Fruit fly (Drosophila melanogaster) whole organism, embryonic: ENCODE results near the gene Mccc1.

Source experiments
- Aef1 ChIP-seq: fragments of 200-800 bp; sonication (Bioruptor generic); IDR thresholded peaks from 3 replicates; pipeline ENCODE4 v1.3.6; 2022; ENCODE audit warnings: missing biosample characterization, missing genetic modification characterization
- CG10274 ChIP-seq: fragments of 200-800 bp; sonication (Bioruptor generic); optimal IDR thresholded peaks from 3 replicates; lab custom pipeline; 2017; ENCODE audit warnings: missing biosample characterization, mild to moderate bottlenecking, missing genetic modification characterization
- CG10321 ChIP-seq: fragments of 200-800 bp; sonication (Bioruptor generic); IDR thresholded peaks from 2 replicates; pipeline ENCODE4 v1.3.6; 2022; ENCODE audit warnings: missing biosample characterization, missing genetic modification characterization
- CG10462 ChIP-seq: fragments of 200-800 bp; sonication (Bioruptor generic); optimal IDR thresholded peaks from 2 replicates; lab custom pipeline; 2016; ENCODE audit warnings: missing biosample characterization, missing genetic modification characterization
- CG11456 ChIP-seq: fragments of 200-800 bp; sonication (Bioruptor generic); IDR thresholded peaks from 3 replicates; pipeline ENCODE4 v1.3.6; 2022; ENCODE audit warnings: missing biosample characterization, missing genetic modification characterization
- CG11504 ChIP-seq: fragments of 200-800 bp; sonication (Bioruptor generic); optimal IDR thresholded peaks from 3 replicates; lab custom pipeline; 2019; ENCODE audit warnings: missing biosample characterization, mild to moderate bottlenecking, missing genetic modification characterization, moderate library complexity
- CG12769 ChIP-seq: fragments of 200-800 bp; sonication (Bioruptor generic); optimal IDR thresholded peaks from 2 replicates; lab custom pipeline; 2019; ENCODE audit warnings: missing biosample characterization, mild to moderate bottlenecking, missing genetic modification characterization, moderate library complexity
- CG14050 ChIP-seq: fragments of 200-800 bp; sonication (Bioruptor generic); IDR thresholded peaks from 3 replicates; pipeline ENCODE4 v1.3.6; 2022; ENCODE audit warnings: missing biosample characterization, missing genetic modification characterization
- CG14441 ChIP-seq: fragments of 200-800 bp; sonication (Bioruptor generic); IDR thresholded peaks from 2 replicates; pipeline ENCODE4 v1.3.6; 2022; ENCODE audit warnings: missing biosample characterization, missing genetic modification characterization
- CG1529 ChIP-seq: fragments of 200-800 bp; sonication (Bioruptor generic); optimal IDR thresholded peaks from 3 replicates; lab custom pipeline; 2018; ENCODE audit warnings: missing biosample characterization, missing genetic modification characterization
- CG17361 ChIP-seq: fragments of 200-800 bp; sonication (Bioruptor generic); IDR thresholded peaks from 3 replicates; pipeline ENCODE4 v1.3.6; 2022; ENCODE audit warnings: missing biosample characterization, missing genetic modification characterization
- CG17385 ChIP-seq: fragments of 200-800 bp; sonication (Bioruptor generic); optimal IDR thresholded peaks from 3 replicates; lab custom pipeline; 2018; ENCODE audit warnings: missing biosample characterization, mild to moderate bottlenecking, missing genetic modification characterization
- CG32767 ChIP-seq: fragments of 200-800 bp; sonication (Bioruptor generic); IDR thresholded peaks from 2 replicates; pipeline ENCODE4 v1.3.6; 2022; ENCODE audit warnings: missing biosample characterization, missing genetic modification characterization
- CG32772 ChIP-seq: fragments of 200-800 bp; sonication (Bioruptor generic); IDR thresholded peaks from 2 replicates; pipeline ENCODE4 v1.3.6; 2022; ENCODE audit warnings: missing biosample characterization, missing genetic modification characterization
- CG3726 ChIP-seq: fragments of 200-800 bp; sonication (Bioruptor generic); IDR thresholded peaks from 3 replicates; pipeline ENCODE4, ENCODE4 v1.3.6; 2022; ENCODE audit warnings: missing biosample characterization, missing genetic modification characterization
- CG4854 ChIP-seq: fragments of 200-800 bp; sonication (Bioruptor generic); optimal IDR thresholded peaks from 2 replicates; lab custom pipeline; 2016; ENCODE audit warnings: missing biosample characterization, missing genetic modification characterization, inconsistent platforms
- CG6689 ChIP-seq: fragments of 200-800 bp; sonication (Bioruptor generic); IDR thresholded peaks from 2 replicates; pipeline ENCODE4 v1.3.6; 2022; ENCODE audit warnings: missing biosample characterization, missing genetic modification characterization
- CG7372 ChIP-seq: fragments of 200-800 bp; sonication (Bioruptor generic); IDR thresholded peaks from 2 replicates; pipeline ENCODE4 v1.3.6; 2022; ENCODE audit warnings: missing biosample characterization, missing genetic modification characterization
- CG7963 ChIP-seq: fragments of 200-800 bp; sonication (Bioruptor generic); IDR thresholded peaks from 3 replicates; pipeline ENCODE4 v1.3.6; 2022; ENCODE audit warnings: missing biosample characterization, missing genetic modification characterization; ENCODE audit not compliant: partially characterized antibody
- CG8359 ChIP-seq: fragments of 200-800 bp; sonication (Bioruptor generic); optimal IDR thresholded peaks from 2 replicates; lab custom pipeline; 2017; ENCODE audit warnings: missing biosample characterization, mild to moderate bottlenecking, missing genetic modification characterization, borderline replicate concordance
- CG9727 ChIP-seq: fragments of 200-800 bp; sonication (Bioruptor generic); optimal IDR thresholded peaks from 3 replicates; lab custom pipeline; 2017; ENCODE audit warnings: missing biosample characterization, mild to moderate bottlenecking, missing genetic modification characterization
- Dbx ChIP-seq: fragments of 200-800 bp; sonication (Bioruptor generic); IDR thresholded peaks from 3 replicates; pipeline ENCODE4 v1.3.6; 2022; ENCODE audit warnings: missing biosample characterization, missing genetic modification characterization
- Deaf1 ChIP-seq: fragments of 200-800 bp; optimal IDR thresholded peaks from 3 replicates; lab custom pipeline; 2019; ENCODE audit warnings: missing biosample characterization, mild to moderate bottlenecking, missing genetic modification characterization, moderate library complexity
- Dip3 ChIP-seq: fragments of 200-800 bp; sonication (Bioruptor generic); optimal IDR thresholded peaks from 3 replicates; lab custom pipeline; 2016; ENCODE audit warnings: missing biosample characterization, missing genetic modification characterization
- Doc3 ChIP-seq: fragments of 200-800 bp; sonication (Bioruptor generic); IDR thresholded peaks from 3 replicates; pipeline ENCODE4 v1.3.6; 2022; ENCODE audit warnings: missing biosample characterization, missing genetic modification characterization; ENCODE audit not compliant: partially characterized antibody
- Drgx ChIP-seq: fragments of 200-800 bp; sonication (Bioruptor generic); IDR thresholded peaks from 2 replicates; pipeline ENCODE4 v1.3.6; 2022; ENCODE audit warnings: missing biosample characterization, missing genetic modification characterization
- GATAe ChIP-seq: fragments of 200-800 bp; sonication (Bioruptor generic); conservative IDR thresholded peaks from 2 replicates; pipeline ENCODE4 v1.3.6; 2022; ENCODE audit warnings: missing biosample characterization, missing genetic modification characterization
- HLH4C ChIP-seq: fragments of 200-800 bp; sonication (Bioruptor generic); IDR thresholded peaks from 3 replicates; pipeline ENCODE4 v1.3.6; 2022; ENCODE audit warnings: missing biosample characterization, missing genetic modification characterization; ENCODE audit not compliant: partially characterized antibody
- Hr39 ChIP-seq: fragments of >200 bp; optimal IDR thresholded peaks from 2 replicates; lab custom pipeline; 2017
- Hr78 ChIP-seq, 2 experiments: fragments of 200-800 bp in 1 of 2; fragments of >200 bp in 1 of 2; sonication (Bioruptor generic) in 1 of 2; optimal IDR thresholded peaks; 2 replicates each; lab custom pipeline; 2017 to 2019; ENCODE audit warnings: missing biosample characterization in 2 of 2, missing genetic modification characterization in 2 of 2, mild to moderate bottlenecking in 1 of 2, moderate library complexity in 1 of 2
- Mad ChIP-seq: fragments of 200-800 bp; sonication (Bioruptor generic); optimal IDR thresholded peaks from 2 replicates; lab custom pipeline; 2016; ENCODE audit warnings: missing biosample characterization, missing genetic modification characterization
- Med ChIP-seq: fragments of 200-800 bp; sonication (Bioruptor generic); peaks from one replicate; lab custom pipeline; 2016; ENCODE audit warnings: missing biosample characterization, missing genetic modification characterization, mild to moderate bottlenecking, inconsistent platforms, moderate library complexity
- NC2α ChIP-seq: fragments of 200-800 bp; sonication (Bioruptor generic); optimal IDR thresholded peaks from 2 replicates; lab custom pipeline; 2016; ENCODE audit warnings: missing biosample characterization, missing genetic modification characterization
- Ptx1 ChIP-seq: fragments of 200-800 bp; sonication (Bioruptor generic); IDR thresholded peaks from 2 replicates; pipeline ENCODE4 v1.3.6; 2022; ENCODE audit warnings: missing biosample characterization, missing genetic modification characterization
- Ravus ChIP-seq: fragments of 200-800 bp; sonication (Bioruptor generic); IDR thresholded peaks from 2 replicates; pipeline ENCODE4 v1.3.6; 2022; ENCODE audit warnings: missing biosample characterization, missing genetic modification characterization
- Sin3A ChIP-seq: fragments of >200 bp; optimal IDR thresholded peaks from 2 replicates; lab custom pipeline; 2018
- abd-A ChIP-seq: fragments of 200-800 bp; sonication (Bioruptor generic); optimal IDR thresholded peaks from 3 replicates; lab custom pipeline; 2019; ENCODE audit warnings: missing biosample characterization, mild to moderate bottlenecking, missing genetic modification characterization, moderate library complexity
- al ChIP-seq: fragments of 200-800 bp; sonication (Bioruptor generic); IDR thresholded peaks from 2 replicates; pipeline ENCODE4 v1.3.6; 2022; ENCODE audit warnings: missing biosample characterization, missing genetic modification characterization
- aop ChIP-seq: fragments of 200-800 bp; sonication (Bioruptor generic); IDR thresholded peaks from 2 replicates; pipeline ENCODE4 v1.3.6; 2022; ENCODE audit warnings: missing biosample characterization, missing genetic modification characterization
- btn ChIP-seq: fragments of 200-800 bp; sonication (Bioruptor generic); optimal IDR thresholded peaks from 2 replicates; lab custom pipeline; 2016; ENCODE audit warnings: missing biosample characterization, missing genetic modification characterization
- cg ChIP-seq: fragments of 200-800 bp; sonication (Bioruptor generic); optimal IDR thresholded peaks from 3 replicates; lab custom pipeline; 2019; ENCODE audit warnings: missing biosample characterization, mild to moderate bottlenecking, missing genetic modification characterization, moderate library complexity
- corto ChIP-seq: fragments of 200-800 bp; sonication (Bioruptor generic); optimal IDR thresholded peaks from 2 replicates; lab custom pipeline; 2016; ENCODE audit warnings: missing biosample characterization, mild to moderate bottlenecking, missing genetic modification characterization, moderate library complexity
- dimm ChIP-seq: fragments of 200-800 bp; sonication (Bioruptor generic); IDR thresholded peaks from 2 replicates; pipeline ENCODE4 v1.3.6; 2022; ENCODE audit warnings: missing biosample characterization, missing genetic modification characterization
- dysf ChIP-seq: fragments of 200-800 bp; sonication (Bioruptor generic); IDR thresholded peaks from 3 replicates; pipeline ENCODE4 v1.3.6; 2022; ENCODE audit warnings: missing biosample characterization, missing genetic modification characterization
- gcm ChIP-seq: fragments of 200-800 bp; sonication (Bioruptor generic); optimal IDR thresholded peaks from 2 replicates; lab custom pipeline; 2019; ENCODE audit warnings: missing biosample characterization, mild to moderate bottlenecking, missing genetic modification characterization, moderate library complexity
- nerfin-2 ChIP-seq: fragments of 200-800 bp; sonication (Bioruptor generic); IDR thresholded peaks from 2 replicates; pipeline ENCODE4 v1.3.6; 2022; ENCODE audit warnings: missing biosample characterization, missing genetic modification characterization; ENCODE audit not compliant: partially characterized antibody
- onecut ChIP-seq: fragments of 200-800 bp; sonication (Bioruptor generic); IDR thresholded peaks from 2 replicates; pipeline ENCODE4 v1.3.6; 2022; ENCODE audit warnings: missing biosample characterization, missing genetic modification characterization
- shn ChIP-seq: fragments of 200-800 bp; sonication (Bioruptor generic); optimal IDR thresholded peaks from 3 replicates; lab custom pipeline; 2016; ENCODE audit warnings: missing biosample characterization, missing genetic modification characterization
- trem ChIP-seq: fragments of 200-800 bp; optimal IDR thresholded peaks from 3 replicates; lab custom pipeline; 2019; ENCODE audit warnings: missing biosample characterization, mild to moderate bottlenecking, missing genetic modification characterization, moderate library complexity
- trh ChIP-seq: fragments of 200-800 bp; sonication (Bioruptor generic); optimal IDR thresholded peaks from 2 replicates; lab custom pipeline; 2016; ENCODE audit warnings: missing biosample characterization, missing genetic modification characterization
- vvl ChIP-seq: fragments of 200-800 bp; sonication (Bioruptor generic); IDR thresholded peaks from 2 replicates; pipeline ENCODE4 v1.3.6; 2022; ENCODE audit warnings: missing biosample characterization, missing genetic modification characterization
- wek ChIP-seq: fragments of 200-800 bp; sonication (Bioruptor generic); optimal IDR thresholded peaks from 3 replicates; lab custom pipeline; 2018; ENCODE audit warnings: missing biosample characterization, mild to moderate bottlenecking, missing genetic modification characterization, moderate library complexity

Gene Mccc1

DNA sequence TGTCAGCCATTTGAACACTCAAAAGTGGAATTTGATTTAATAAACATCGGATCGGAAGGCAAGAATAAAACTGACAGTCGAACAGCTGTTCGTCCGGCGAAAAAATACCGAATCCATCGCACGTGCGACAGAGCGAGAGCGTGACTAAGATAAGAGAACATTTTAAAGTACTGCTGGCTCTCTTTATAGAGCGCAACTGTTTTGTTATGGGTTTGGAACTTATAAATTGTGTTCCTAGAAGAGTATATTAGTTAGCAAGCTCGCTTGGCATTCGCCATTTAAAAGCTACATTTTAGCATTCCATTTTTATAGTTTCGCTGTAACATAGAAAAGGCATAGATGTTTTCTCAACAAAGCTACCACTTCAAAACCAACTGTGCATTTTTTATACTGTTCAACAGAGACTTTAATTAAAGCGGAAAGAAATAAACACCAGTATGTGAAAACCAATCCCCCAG is 16.4 kb upstream of the Mccc1 start, which contains the start of gene Rift (continued):
- TF ChIP-seq Mad (GFP tag; lab: Kevin White, UChicago), result no peak
- no peak for TF ChIP-seq nerfin-2
- no peak for TF ChIP-seq CG32767 (GFP tag; lab: Robert Waterston, UW)
- peak; percentile 58 for TF ChIP-seq CG17385
- TF ChIP-seq CG11456 (GFP tag; lab: Robert Waterston, UW), result no peak
- no peak for TF ChIP-seq Hr39 (lab: Kevin White, UChicago)
- TF ChIP-seq CG7372 (GFP tag; lab: Robert Waterston, UW), result no peak
- TF ChIP-seq CG14050 (GFP tag; lab: Robert Waterston, UW), result peak; percentile 30; the same call in 1 of the 3 replicates
- no peak for TF ChIP-seq NC2α (GFP tag; lab: Kevin White, UChicago)
- no peak for TF ChIP-seq HLH4C (GFP tag; lab: Robert Waterston, UW)
- TF ChIP-seq al (GFP tag; lab: Robert Waterston, UW), result 0 out of 2 replicates have a peak, but pooled peaks have one; percentile 12
- no peak for TF ChIP-seq trh (GFP tag; lab: Kevin White, UChicago)
- peak; percentile 55 for TF ChIP-seq Ptx1 (GFP tag; lab: Robert Waterston, UW)
- TF ChIP-seq aop (GFP tag; lab: Robert Waterston, UW), result no peak
- TF ChIP-seq dysf, result peak; percentile 46; the same call in 1 of the 3 replicates
- no peak for TF ChIP-seq Doc3
- TF ChIP-seq vvl, result peak; percentile 65
- TF ChIP-seq CG3726 (GFP tag; lab: Robert Waterston, UW), result no peak
- TF ChIP-seq CG8359 (GFP tag; lab: Kevin White, UChicago), result no peak
- TF ChIP-seq shn, result peak; percentile 15
- TF ChIP-seq btn (GFP tag; lab: Kevin White, UChicago), result no peak
- peak; percentile 69 for TF ChIP-seq Drgx (GFP tag; lab: Robert Waterston, UW)
- no peak for TF ChIP-seq Sin3A
- TF ChIP-seq CG1529 (GFP tag; lab: Kevin White, UChicago), result no peak
- no peak for TF ChIP-seq CG9727 (GFP tag; lab: Kevin White, UChicago)
- TF ChIP-seq Med, result peak; percentile 70
- no peak for TF ChIP-seq CG7963 (GFP tag; lab: Robert Waterston, UW)
- no peak for TF ChIP-seq GATAe (GFP tag; lab: Robert Waterston, UW)
- no peak for TF ChIP-seq Dbx (GFP tag; lab: Robert Waterston, UW)
- TF ChIP-seq Deaf1, result no peak
- peak; percentile 43; the same call in 2 of the 3 replicates for TF ChIP-seq Aef1 (GFP tag; lab: Robert Waterston, UW)
- peak; percentile 40; the same call in 1 of the 2 replicates for TF ChIP-seq CG6689 (GFP tag; lab: Robert Waterston, UW)
- no peak for TF ChIP-seq CG10462 (GFP tag; lab: Kevin White, UChicago)
- no peak for TF ChIP-seq trem (tag; lab: Kevin White, UChicago)
- TF ChIP-seq CG14441 (GFP tag; lab: Robert Waterston, UW), result peak; percentile 30; the same call in 1 of the 2 replicates
- TF ChIP-seq wek (GFP tag; lab: Kevin White, UChicago), result no peak
- TF ChIP-seq CG10274 (GFP tag; lab: Kevin White, UChicago), result no peak
- peak; percentile 61 for TF ChIP-seq CG12769 (tag; lab: Kevin White, UChicago)
- TF ChIP-seq CG17361 (GFP tag; lab: Robert Waterston, UW), result no peak
- no peak for TF ChIP-seq Dip3 (GFP tag; lab: Kevin White, UChicago)
- TF ChIP-seq corto (GFP tag; lab: Kevin White, UChicago), result no peak
- TF ChIP-seq cg (GFP tag; lab: Kevin White, UChicago), result no peak
- no peak for TF ChIP-seq CG4854 (GFP tag; lab: Kevin White, UChicago)
- no peak for TF ChIP-seq abd-A (tag; lab: Kevin White, UChicago)
- TF ChIP-seq CG11504 (tag; lab: Kevin White, UChicago), result peak; percentile 23
- TF ChIP-seq gcm (GFP tag; lab: Kevin White, UChicago), result peak; percentile 45
- TF ChIP-seq onecut, result peak; percentile 6; the same call in 1 of the 2 replicates
- no peak for TF ChIP-seq Hr78 (GFP tag; optimal IDR thresholded peaks at IDR 0.05; lab: Kevin White, UChicago)
- TF ChIP-seq Ravus, result no peak
- TF ChIP-seq CG10321 (GFP tag; lab: Robert Waterston, UW), result no peak
- TF ChIP-seq dimm (GFP tag; lab: Robert Waterston, UW), result no peak
- no peak for TF ChIP-seq CG32772 (GFP tag; lab: Robert Waterston, UW)
